Worm (Caenorhabditis elegans): Measurements from ENCODE around the gene scl-19.

- TF ChIP-seq klf-2 (GFP tag; conservative IDR thresholded peaks at IDR 0.05) (no peak), cog-1 (tag; optimal IDR thresholded peaks at IDR 0.05) (no peak), ref-1 (GFP tag; conservative IDR thresholded peaks at IDR 0.05) (no peak), med-1 (GFP tag; optimal IDR thresholded peaks at IDR 0.05; ENCODE audit: insufficient read depth) (no peak), ztf-29 (GFP tag; IDR thresholded peaks at IDR 0.05) (no peak), flt-1 (GFP tag; IDR thresholded peaks at IDR 0.05) (no peak)
Measured at ce11 chrV:18770623-18771022, 38.8 kb downstream of the scl-19 start, which contains the start of gene clec-255.
